Fruit fly (Drosophila melanogaster) whole organism, embryonic: Measurements from ENCODE around the gene Spn38F.

ENCODE experiments used
- Atf6 ChIP-seq: fragments of 200-800 bp; sonication (Bioruptor generic); IDR thresholded peaks from 2 replicates; pipeline ENCODE4 v1.3.6; 2022; ENCODE audit warnings: missing biosample characterization, missing genetic modification characterization
- C15 ChIP-seq: fragments of 200-800 bp; sonication (Bioruptor generic); IDR thresholded peaks from 3 replicates; pipeline ENCODE4 v1.3.6; 2022; ENCODE audit warnings: missing biosample characterization, missing genetic modification characterization
- CG10462 ChIP-seq: fragments of 200-800 bp; sonication (Bioruptor generic); optimal IDR thresholded peaks from 2 replicates; lab custom pipeline; 2016; ENCODE audit warnings: missing biosample characterization, missing genetic modification characterization
- CG11723 ChIP-seq: fragments of 200-800 bp; sonication (Bioruptor generic); optimal IDR thresholded peaks from 2 replicates; lab custom pipeline; 2017; ENCODE audit warnings: missing biosample characterization, mild to moderate bottlenecking, missing genetic modification characterization
- CG14860 ChIP-seq: fragments of 200-800 bp; sonication (Bioruptor generic); IDR thresholded peaks from 3 replicates; pipeline ENCODE4 v1.3.6; 2022; ENCODE audit warnings: missing biosample characterization, missing genetic modification characterization; ENCODE audit not compliant: partially characterized antibody
- CG15601 ChIP-seq: fragments of 200-800 bp; sonication (Bioruptor generic); optimal IDR thresholded peaks from 3 replicates; lab custom pipeline; 2019; ENCODE audit warnings: missing biosample characterization, mild to moderate bottlenecking, missing genetic modification characterization, moderate library complexity
- CG1792 ChIP-seq: fragments of 200-800 bp; sonication (Bioruptor generic); optimal IDR thresholded peaks from 2 replicates; lab custom pipeline; 2016; ENCODE audit warnings: missing biosample characterization, missing genetic modification characterization
- CG2202 ChIP-seq: fragments of 200-800 bp; sonication (Bioruptor generic); optimal IDR thresholded peaks from 2 replicates; lab custom pipeline; 2018; ENCODE audit warnings: missing biosample characterization, mild to moderate bottlenecking, missing genetic modification characterization
- CG2678 ChIP-seq: fragments of 200-800 bp; sonication (Bioruptor generic); optimal IDR thresholded peaks from 3 replicates; lab custom pipeline; 2019; ENCODE audit warnings: missing biosample characterization, mild to moderate bottlenecking, missing genetic modification characterization, moderate library complexity
- CG2875 ChIP-seq: fragments of 200-800 bp; sonication (Bioruptor generic); optimal IDR thresholded peaks from 2 replicates; lab custom pipeline; 2017; ENCODE audit warnings: missing biosample characterization, mild to moderate bottlenecking, missing genetic modification characterization, missing genetic modification reagents
- CG33557 ChIP-seq: fragments of 200-800 bp; sonication (Bioruptor generic); optimal IDR thresholded peaks from 2 replicates; lab custom pipeline; 2019; ENCODE audit warnings: missing biosample characterization, mild to moderate bottlenecking, missing genetic modification characterization, moderate library complexity
- CG3407 ChIP-seq: fragments of 200-800 bp; sonication (Bioruptor generic); optimal IDR thresholded peaks from 2 replicates; lab custom pipeline; 2018; ENCODE audit warnings: missing biosample characterization, mild to moderate bottlenecking, missing genetic modification characterization
- CG4282 ChIP-seq: fragments of 200-800 bp; sonication (Bioruptor generic); optimal IDR thresholded peaks from 2 replicates; lab custom pipeline; 2016; ENCODE audit warnings: missing biosample characterization, missing genetic modification characterization
- CG6765 ChIP-seq: fragments of 200-800 bp; sonication (Bioruptor generic); optimal IDR thresholded peaks from 3 replicates; lab custom pipeline; 2017; ENCODE audit warnings: missing biosample characterization, mild to moderate bottlenecking, missing genetic modification characterization
- CG7963 ChIP-seq: fragments of 200-800 bp; sonication (Bioruptor generic); IDR thresholded peaks from 3 replicates; pipeline ENCODE4 v1.3.6; 2022; ENCODE audit warnings: missing biosample characterization, missing genetic modification characterization; ENCODE audit not compliant: partially characterized antibody
- CkIIα-i1 ChIP-seq: fragments of 200-800 bp; sonication (Bioruptor generic); IDR thresholded peaks from 2 replicates; pipeline ENCODE4 v1.3.6; 2022; ENCODE audit warnings: missing biosample characterization, missing genetic modification characterization
- D19A ChIP-seq: fragments of 200-800 bp; optimal IDR thresholded peaks from 3 replicates; lab custom pipeline; 2019; ENCODE audit warnings: missing biosample characterization, mild to moderate bottlenecking, missing genetic modification characterization, moderate library complexity
- Dll ChIP-seq: fragments of 200-800 bp; sonication (Bioruptor generic); IDR thresholded peaks from 4 replicates; pipeline ENCODE4 v1.3.6; 2022; ENCODE audit warnings: missing biosample characterization, missing genetic modification characterization; ENCODE audit not compliant: partially characterized antibody
- Eip74EF ChIP-seq, 2 experiments: fragments of 200-800 bp in 1 of 2; fragments of >200 bp in 1 of 2; sonication (Bioruptor generic) in 1 of 2; optimal IDR thresholded peaks; 2 replicates each; lab custom pipeline; 2017 to 2019; ENCODE audit warnings: missing biosample characterization in 2 of 2, missing genetic modification characterization in 2 of 2, mild to moderate bottlenecking in 1 of 2, moderate library complexity in 1 of 2
- Mad ChIP-seq: fragments of 200-800 bp; sonication (Bioruptor generic); optimal IDR thresholded peaks from 2 replicates; lab custom pipeline; 2016; ENCODE audit warnings: missing biosample characterization, missing genetic modification characterization
- Med ChIP-seq: fragments of 200-800 bp; sonication (Bioruptor generic); peaks from one replicate; lab custom pipeline; 2016; ENCODE audit warnings: missing biosample characterization, missing genetic modification characterization, mild to moderate bottlenecking, inconsistent platforms, moderate library complexity
- Neu2 ChIP-seq: fragments of 200-800 bp; sonication (Bioruptor generic); optimal IDR thresholded peaks from 3 replicates; lab custom pipeline; 2016; ENCODE audit warnings: missing biosample characterization, missing genetic modification characterization, borderline replicate concordance
- Nf-YB ChIP-seq: fragments of 200-800 bp; sonication (Bioruptor generic); optimal IDR thresholded peaks from 3 replicates; lab custom pipeline; 2019; ENCODE audit warnings: missing biosample characterization, mild to moderate bottlenecking, missing genetic modification characterization, moderate library complexity
- Opbp ChIP-seq: fragments of 200-800 bp; sonication (Bioruptor generic); IDR thresholded peaks from 3 replicates; pipeline ENCODE4 v1.3.6; 2022; ENCODE audit warnings: missing biosample characterization, missing genetic modification characterization; ENCODE audit not compliant: partially characterized antibody
- Pdp1 ChIP-seq, 2 experiments: fragments of 200-800 bp; sonication (Bioruptor generic); optimal IDR thresholded peaks; 3 replicates each; lab custom pipeline; 2016; ENCODE audit warnings: missing biosample characterization in 2 of 2, missing genetic modification characterization in 2 of 2, mild to moderate bottlenecking in 1 of 2, moderate library complexity in 1 of 2
- Scr ChIP-seq: fragments of 200-800 bp; sonication (Bioruptor generic); IDR thresholded peaks from 2 replicates; pipeline ENCODE4 v1.3.6; 2022; ENCODE audit warnings: missing biosample characterization, missing genetic modification characterization; ENCODE audit not compliant: partially characterized antibody
- Sox102F ChIP-seq: fragments of 200-800 bp; sonication (Bioruptor generic); optimal IDR thresholded peaks from 2 replicates; lab custom pipeline; 2018; ENCODE audit warnings: missing biosample characterization, mild to moderate bottlenecking, missing genetic modification characterization, moderate library complexity
- Sry-β ChIP-seq: fragments of 200-800 bp; sonication (Bioruptor generic); optimal IDR thresholded peaks from 2 replicates; lab custom pipeline; 2018; ENCODE audit warnings: missing biosample characterization, mild to moderate bottlenecking, missing genetic modification characterization, moderate library complexity
- Tbp ChIP-seq: fragments of >200 bp; optimal IDR thresholded peaks from 2 replicates; lab custom pipeline; 2018; ENCODE audit warnings: missing biosample characterization, missing genetic modification characterization
- Trl ChIP-seq, 3 experiments: fragments of >200 bp in 2 of 3; fragments of 200-800 bp in 1 of 3; sonication (Bioruptor generic) in 1 of 3; optimal IDR thresholded peaks; 2 replicates in 1 of 3; 3 replicates in 2 of 3; lab custom pipeline; 2016 to 2017; ENCODE audit warnings: missing biosample characterization in 1 of 3, missing genetic modification characterization in 1 of 3
- YL-1 ChIP-seq: fragments of 200-800 bp; sonication (Bioruptor generic); optimal IDR thresholded peaks from 3 replicates; lab custom pipeline; 2017; ENCODE audit warnings: missing biosample characterization, mild to moderate bottlenecking, missing genetic modification characterization
- bigmax ChIP-seq: fragments of 200-800 bp; sonication (Bioruptor generic); optimal IDR thresholded peaks from 2 replicates; lab custom pipeline; 2018; ENCODE audit warnings: missing biosample characterization, mild to moderate bottlenecking, missing genetic modification characterization
- cad ChIP-seq: fragments of >200 bp; optimal IDR thresholded peaks from 2 replicates; lab custom pipeline; 2017; ENCODE audit warnings: missing biosample characterization, missing genetic modification characterization
- chn ChIP-seq: fragments of 200-800 bp; sonication (Bioruptor generic); optimal IDR thresholded peaks from 2 replicates; lab custom pipeline; 2016; ENCODE audit warnings: missing biosample characterization, missing genetic modification characterization
- dan ChIP-seq: fragments of 200-800 bp; sonication (Bioruptor generic); IDR thresholded peaks from 2 replicates; pipeline ENCODE4 v1.3.6; 2022; ENCODE audit warnings: missing biosample characterization, missing genetic modification characterization
- disco-r ChIP-seq: fragments of 200-800 bp; sonication (Bioruptor generic); optimal IDR thresholded peaks from 2 replicates; lab custom pipeline; 2016; ENCODE audit warnings: missing biosample characterization, missing genetic modification characterization
- dysf ChIP-seq: fragments of 200-800 bp; sonication (Bioruptor generic); IDR thresholded peaks from 3 replicates; pipeline ENCODE4 v1.3.6; 2022; ENCODE audit warnings: missing biosample characterization, missing genetic modification characterization
- fru ChIP-seq: fragments of >200 bp; optimal IDR thresholded peaks from 2 replicates; lab custom pipeline; 2017
- jigr1 ChIP-seq: fragments of 200-800 bp; sonication (Bioruptor generic); IDR thresholded peaks from 3 replicates; pipeline ENCODE4 v1.3.6; 2022; ENCODE audit warnings: missing biosample characterization, missing genetic modification characterization
- lbe ChIP-seq: fragments of 200-800 bp; sonication (Bioruptor generic); optimal IDR thresholded peaks from 2 replicates; lab custom pipeline; 2016; ENCODE audit warnings: missing biosample characterization, mild to moderate bottlenecking, missing genetic modification characterization
- lmd ChIP-seq: fragments of 200-800 bp; sonication (Bioruptor generic); IDR thresholded peaks from 2 replicates; pipeline ENCODE4 v1.3.6; 2022; ENCODE audit warnings: missing biosample characterization, missing genetic modification characterization
- luna ChIP-seq: fragments of 200-800 bp; sonication (Bioruptor generic); optimal IDR thresholded peaks from 2 replicates; lab custom pipeline; 2016; ENCODE audit warnings: missing biosample characterization, missing genetic modification characterization
- nau ChIP-seq: fragments of 200-800 bp; sonication (Bioruptor generic); optimal IDR thresholded peaks from 3 replicates; lab custom pipeline; 2017; ENCODE audit warnings: missing biosample characterization, mild to moderate bottlenecking, missing genetic modification characterization, missing genetic modification reagents
- org-1 ChIP-seq: fragments of 200-800 bp; sonication (Bioruptor generic); optimal IDR thresholded peaks from 2 replicates; lab custom pipeline; 2017; ENCODE audit warnings: missing biosample characterization, missing genetic modification characterization
- pum ChIP-seq: fragments of 200-800 bp; sonication (Bioruptor generic); optimal IDR thresholded peaks from 2 replicates; lab custom pipeline; 2016; ENCODE audit warnings: missing biosample characterization, missing genetic modification characterization
- ranshi ChIP-seq: fragments of 200-800 bp; sonication (Bioruptor generic); IDR thresholded peaks from 2 replicates; pipeline ENCODE4 v1.3.6; 2022; ENCODE audit warnings: missing biosample characterization, missing genetic modification characterization
- sna ChIP-seq: fragments of 200-800 bp; sonication (Bioruptor generic); IDR thresholded peaks from 2 replicates; pipeline ENCODE4 v1.3.6; 2022; ENCODE audit warnings: missing biosample characterization, missing genetic modification characterization; ENCODE audit not compliant: partially characterized antibody
- vvl ChIP-seq: fragments of 200-800 bp; sonication (Bioruptor generic); IDR thresholded peaks from 2 replicates; pipeline ENCODE4 v1.3.6; 2022; ENCODE audit warnings: missing biosample characterization, missing genetic modification characterization
- zen2 ChIP-seq: fragments of 200-800 bp; sonication (Bioruptor generic); IDR thresholded peaks from 3 replicates; pipeline ENCODE4 v1.3.6; 2022; ENCODE audit warnings: missing biosample characterization, missing genetic modification characterization; ENCODE audit not compliant: partially characterized antibody

The Spn38F gene

dm6 chr2L:20796758-20797514, 40.8 kb downstream of the Spn38F start, which contains the start of gene vari (continued):
- TF ChIP-seq Mad = no peak
- TF ChIP-seq CG7963 (GFP tag; lab: Robert Waterston, UW) = no peak
- no peak for TF ChIP-seq CG15601 (tag; lab: Kevin White, UChicago)
- no peak for TF ChIP-seq sna (GFP tag; lab: Robert Waterston, UW)
- TF ChIP-seq Med (GFP tag; lab: Kevin White, UChicago) = peak; percentile 82
- TF ChIP-seq Sry-β = peak; percentile 80
- TF ChIP-seq Nf-YB = no peak
- TF ChIP-seq nau (GFP tag; lab: Kevin White, UChicago) = no peak
- no peak for TF ChIP-seq CG14860 (GFP tag; lab: Robert Waterston, UW)
- no peak for TF ChIP-seq cad
- no peak for TF ChIP-seq CG3407 (GFP tag; lab: Kevin White, UChicago)
- TF ChIP-seq C15 (GFP tag; lab: Robert Waterston, UW) = no peak
- TF ChIP-seq Trl (optimal IDR thresholded peaks at IDR 0.05; lab: Kevin White, UChicago) = no peak
- no peak for TF ChIP-seq Trl (GFP tag; optimal IDR thresholded peaks at IDR 0.05; lab: Kevin White, UChicago)
- no peak for TF ChIP-seq zen2
- TF ChIP-seq disco-r (GFP tag; lab: Kevin White, UChicago) = no peak
- TF ChIP-seq Atf6 = 0 out of 2 replicates have a peak, but pooled peaks have one; percentile 17
- no peak for TF ChIP-seq org-1 (GFP tag; lab: Kevin White, UChicago)
- TF ChIP-seq CG6765 = no peak
- TF ChIP-seq lbe (GFP tag; lab: Kevin White, UChicago) = no peak
- TF ChIP-seq CG2202 (tag; lab: Kevin White, UChicago) = no peak
- no peak for TF ChIP-seq jigr1 (GFP tag; lab: Robert Waterston, UW)
- TF ChIP-seq CG33557 (GFP tag; lab: Kevin White, UChicago) = no peak
- no peak for TF ChIP-seq Scr (GFP tag; lab: Robert Waterston, UW)
- no peak for TF ChIP-seq Pdp1 (GFP tag; optimal IDR thresholded peaks at IDR 0.05; lab: Kevin White, UChicago)
- TF ChIP-seq ranshi (GFP tag; lab: Robert Waterston, UW) = no peak
- TF ChIP-seq fru (lab: Kevin White, UChicago) = no peak
- no peak for TF ChIP-seq Sox102F (GFP tag; lab: Kevin White, UChicago)
- TF ChIP-seq CG10462 = no peak
- no peak for TF ChIP-seq Neu2 (GFP tag; lab: Kevin White, UChicago)
- TF ChIP-seq CG4282 = no peak
- TF ChIP-seq dysf (GFP tag; lab: Robert Waterston, UW) = peak; percentile 51; the same call in 1 of the 3 replicates
- TF ChIP-seq vvl (GFP tag; lab: Robert Waterston, UW) = peak; percentile 33; the same call in 1 of the 2 replicates
- no peak for TF ChIP-seq bigmax
- no peak for TF ChIP-seq CkIIα-i1 (GFP tag; lab: Robert Waterston, UW)
- no peak for TF ChIP-seq CG2875 (GFP tag; lab: Kevin White, UChicago)
- no peak for TF ChIP-seq Eip74EF (GFP tag; optimal IDR thresholded peaks at IDR 0.05; lab: Kevin White, UChicago)
- no peak for TF ChIP-seq CG2678
- no peak for TF ChIP-seq luna (GFP tag; lab: Kevin White, UChicago)
- no peak for TF ChIP-seq Tbp (GFP tag; lab: Kevin White, UChicago)
- no peak for TF ChIP-seq YL-1 (GFP tag; lab: Kevin White, UChicago)
- TF ChIP-seq D19A (tag; lab: Kevin White, UChicago) = no peak
- no peak for TF ChIP-seq Dll (GFP tag; lab: Robert Waterston, UW)
- TF ChIP-seq Opbp (GFP tag; lab: Robert Waterston, UW) = no peak
- no peak for TF ChIP-seq lmd (GFP tag; lab: Robert Waterston, UW)
- no peak for TF ChIP-seq CG11723 (GFP tag; lab: Kevin White, UChicago)
- no peak for TF ChIP-seq pum
- no peak for TF ChIP-seq CG1792 (GFP tag; lab: Kevin White, UChicago)
- no peak for TF ChIP-seq chn (GFP tag; lab: Kevin White, UChicago)
- TF ChIP-seq dan (GFP tag; lab: Robert Waterston, UW) = no peak
